Worm (Caenorhabditis elegans) whole organism, L4/young adult: ENCODE data around the gene srt-35.
"Not testable (repeated sequence)": the region's sequence is repeated elsewhere in the genome, so short reads cannot be mapped to it uniquely, and the experiment has no call there.

ENCODE experiments used
- dao-5 ChIP-seq: sonication (generic microtip); optimal IDR thresholded peaks from 2 replicates; lab custom pipeline; 2016; ENCODE audit warnings: missing genotype, missing genetic modification characterization, moderate library complexity, missing compliant biosample characterization
- him-1 ChIP-seq: sonication (generic microtip); optimal IDR thresholded peaks from 2 replicates; lab custom pipeline; 2016; ENCODE audit warnings: missing genotype, missing genetic modification reagents, missing genetic modification characterization, missing compliant biosample characterization

DNA sequence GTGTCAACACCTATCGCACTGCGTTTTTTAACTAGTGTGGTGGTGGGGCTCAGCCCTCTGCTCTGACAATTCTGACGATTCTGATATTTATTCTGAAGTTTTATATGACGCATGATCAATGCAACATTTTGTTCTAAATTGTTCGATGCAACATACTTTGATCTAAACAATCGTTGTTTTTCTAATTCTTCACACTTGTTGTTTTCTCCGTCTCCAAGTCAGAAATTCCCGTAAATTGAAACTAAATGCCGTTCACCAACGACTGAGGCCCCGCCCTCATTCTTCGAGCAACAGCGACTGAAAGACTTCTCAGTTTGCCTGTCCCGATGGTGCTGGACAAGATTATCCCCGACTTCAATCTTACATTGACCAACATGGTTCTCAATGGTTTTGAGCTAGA is 20.3 kb upstream of the srt-35 start, which contains the start of gene srt-19:
- TF ChIP-seq him-1, dao-5 (tag; lab: Kevin White, UChicago): not testable (repeated sequence)
